Fruit fly (Drosophila melanogaster): Measurements from ENCODE around the gene CG7294.
A peak's percentile ranks its signal among the peaks of the same experiment; 100 is the strongest.

Gene CG7294

dm6 chr2L:10689221-10690034 lies at the start of gene CG7294:
Gene CG7294, minus strand, starts transcription at chr2L:10689271.
- TF ChIP-seq CG1620 (GFP tag; optimal IDR thresholded peaks at IDR 0.05) (no peak), CG7045 (GFP tag; optimal IDR thresholded peaks at IDR 0.05) (no peak), Hr96 (GFP tag; optimal IDR thresholded peaks at IDR 0.05) (no peak), CG11617 (GFP tag; optimal IDR thresholded peaks at IDR 0.05) (no peak), Crg-1 (GFP tag; optimal IDR thresholded peaks at IDR 0.05) (no peak), ovo (GFP tag; optimal IDR thresholded peaks at IDR 0.05) (no peak), Clk (GFP tag; optimal IDR thresholded peaks at IDR 0.05) (no peak), CG5204 (GFP tag; optimal IDR thresholded peaks at IDR 0.05) (no peak), CG14711 (tag; optimal IDR thresholded peaks at IDR 0.05) (no peak), Mnt (GFP tag; optimal IDR thresholded peaks at IDR 0.05) (no peak), tj (GFP tag; optimal IDR thresholded peaks at IDR 0.05) (no peak), pad (GFP tag; optimal IDR thresholded peaks at IDR 0.05) (no peak), CG33017 (tag; optimal IDR thresholded peaks at IDR 0.05) (no peak), CG7101 (tag; optimal IDR thresholded peaks at IDR 0.05) (no peak), cnc (optimal IDR thresholded peaks at IDR 0.05) (no peak), CG12768 (GFP tag; optimal IDR thresholded peaks at IDR 0.05) (no peak)

- TF ChIP-seq Clk (GFP tag; optimal IDR thresholded peaks at IDR 0.05): no peak
- peak; percentile 75 for TF ChIP-seq CG1620 (GFP tag; optimal IDR thresholded peaks at IDR 0.05)
- no peak for TF ChIP-seq CG33017 (tag; optimal IDR thresholded peaks at IDR 0.05)
- no peak for TF ChIP-seq kay (GFP tag; ENCODE audit: borderline replicate concordance)
- TF ChIP-seq tj (GFP tag; optimal IDR thresholded peaks at IDR 0.05): peak; percentile 75
- peak; percentile 38 for TF ChIP-seq CG14711 (tag; optimal IDR thresholded peaks at IDR 0.05)
- TF ChIP-seq pad (GFP tag; optimal IDR thresholded peaks at IDR 0.05): peak; percentile 31
- no peak for TF ChIP-seq cic (GFP tag; optimal IDR thresholded peaks at IDR 0.05)
- peak; percentile 59 for TF ChIP-seq Mnt (GFP tag; optimal IDR thresholded peaks at IDR 0.05)
- TF ChIP-seq toe (GFP tag; optimal IDR thresholded peaks at IDR 0.05): peak; percentile 65
- peak; percentile 0 for TF ChIP-seq CG12768 (GFP tag; optimal IDR thresholded peaks at IDR 0.05)
- TF ChIP-seq CG7045 (GFP tag; optimal IDR thresholded peaks at IDR 0.05): peak; percentile 10
- TF ChIP-seq cnc (optimal IDR thresholded peaks at IDR 0.05): no peak
- TF ChIP-seq Hr96 (GFP tag; optimal IDR thresholded peaks at IDR 0.05): peak; percentile 58
- TF ChIP-seq CG5204 (GFP tag; optimal IDR thresholded peaks at IDR 0.05): peak; percentile 58
- peak; percentile 30 for TF ChIP-seq Crg-1 (GFP tag; optimal IDR thresholded peaks at IDR 0.05)
- peak; percentile 78 for TF ChIP-seq CG11617 (GFP tag; optimal IDR thresholded peaks at IDR 0.05)
- no peak for TF ChIP-seq ovo (GFP tag; optimal IDR thresholded peaks at IDR 0.05)
- TF ChIP-seq CG7101 (tag; optimal IDR thresholded peaks at IDR 0.05): peak; percentile 33
- peak; percentile 97 for TF ChIP-seq bab1 (GFP tag; optimal IDR thresholded peaks at IDR 0.05)
These were observed 48.1 kb upstream of the CG7294 start, which contains the start of the genes Vha16-5 and CG12299 for dm6 chr2L:10736993-10737756. Gene Vha16-5, minus strand, starts transcription at chr2L:10737043. Gene CG12299, plus strand, starts transcription at chr2L:10737345.

DNA sequence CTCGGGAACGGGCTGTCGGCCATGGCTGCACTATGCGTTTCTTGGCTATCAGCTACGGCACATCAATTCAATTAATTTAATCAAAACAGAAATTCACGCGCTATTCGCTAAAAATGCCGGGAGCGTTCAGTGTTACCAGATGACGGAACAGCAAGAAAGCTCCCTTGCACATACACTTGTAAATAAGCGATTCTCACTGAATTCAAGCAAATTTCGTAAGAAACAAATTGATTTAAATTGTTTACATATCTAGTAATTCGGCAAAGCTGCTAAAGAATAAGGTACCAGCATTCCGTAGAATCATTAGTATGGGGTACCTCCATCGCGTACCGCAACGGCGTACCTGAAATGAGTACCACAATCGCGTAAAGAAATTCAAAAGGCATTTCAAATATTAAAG lies 46.9 kb upstream of the CG7294 start, which contains the start of gene Nup107:
TSS of gene Nup107 (minus strand) at position 149 of the 400 bp plus-strand sequence.
- TF ChIP-seq toe (GFP tag; optimal IDR thresholded peaks at IDR 0.05): no peak
- TF ChIP-seq ovo (GFP tag; optimal IDR thresholded peaks at IDR 0.05): no peak
- TF ChIP-seq CG12768 (GFP tag; optimal IDR thresholded peaks at IDR 0.05): no peak
- TF ChIP-seq CG5204 (GFP tag; optimal IDR thresholded peaks at IDR 0.05): no peak
- TF ChIP-seq cic (GFP tag; optimal IDR thresholded peaks at IDR 0.05): no peak

DNA sequence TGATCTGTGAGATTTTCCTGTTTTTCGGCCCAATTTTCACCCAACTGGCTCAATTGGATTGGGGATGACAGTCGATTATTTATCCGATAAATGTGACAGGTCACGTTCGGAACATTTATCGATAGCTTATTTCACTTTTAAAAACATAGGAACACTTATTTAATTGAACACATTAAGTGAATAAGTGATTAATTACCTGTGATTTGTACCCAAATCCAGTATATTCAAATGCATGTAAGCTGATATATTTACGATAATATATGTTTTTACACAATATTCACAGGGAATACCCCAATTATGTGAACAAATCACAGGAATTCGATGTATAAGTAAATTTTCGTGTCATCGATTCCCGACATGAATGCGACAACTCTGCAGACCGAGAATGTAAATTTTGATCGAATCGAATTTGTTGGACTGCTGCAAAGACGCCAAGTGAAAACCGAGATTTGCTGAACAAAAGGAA lies 43.3 kb upstream of the CG7294 start, which contains the start of the genes EMC3 and Dpy-30L1:
TSS of gene EMC3 (minus strand) at position 81 of the 466 bp plus-strand sequence.
TSS of gene Dpy-30L1 (plus strand) at position 311 of the 466 bp plus-strand sequence.
- TF ChIP-seq ovo (GFP tag; optimal IDR thresholded peaks at IDR 0.05) (no peak), cic (GFP tag; optimal IDR thresholded peaks at IDR 0.05) (no peak), toe (GFP tag; optimal IDR thresholded peaks at IDR 0.05) (peak; percentile 70), Crg-1 (GFP tag; optimal IDR thresholded peaks at IDR 0.05) (peak; percentile 43), pad (GFP tag; optimal IDR thresholded peaks at IDR 0.05) (peak; percentile 12), cnc (optimal IDR thresholded peaks at IDR 0.05) (no peak), Hr96 (GFP tag; optimal IDR thresholded peaks at IDR 0.05) (peak; percentile 53), CG12768 (GFP tag; optimal IDR thresholded peaks at IDR 0.05) (peak; percentile 20), kay (GFP tag; ENCODE audit: borderline replicate concordance) (no peak), CG14711 (tag; optimal IDR thresholded peaks at IDR 0.05) (peak; percentile 96), tj (GFP tag; optimal IDR thresholded peaks at IDR 0.05) (no peak), CG33017 (tag; optimal IDR thresholded peaks at IDR 0.05) (no peak), CG11617 (GFP tag; optimal IDR thresholded peaks at IDR 0.05) (peak; percentile 54), CG1620 (GFP tag; optimal IDR thresholded peaks at IDR 0.05) (peak; percentile 46), CG7101 (tag; optimal IDR thresholded peaks at IDR 0.05) (peak; percentile 41), CG7045 (GFP tag; optimal IDR thresholded peaks at IDR 0.05) (peak; percentile 2), Clk (GFP tag; optimal IDR thresholded peaks at IDR 0.05) (no peak), bab1 (GFP tag; optimal IDR thresholded peaks at IDR 0.05) (peak; percentile 79), Mnt (GFP tag; optimal IDR thresholded peaks at IDR 0.05) (peak; percentile 22), CG5204 (GFP tag; optimal IDR thresholded peaks at IDR 0.05) (peak; percentile 58)

- TF ChIP-seq CG5204 (GFP tag; optimal IDR thresholded peaks at IDR 0.05) (no peak), tj (GFP tag; optimal IDR thresholded peaks at IDR 0.05) (no peak), bab1 (GFP tag; optimal IDR thresholded peaks at IDR 0.05) (no peak), CG7045 (GFP tag; optimal IDR thresholded peaks at IDR 0.05) (no peak), toe (GFP tag; optimal IDR thresholded peaks at IDR 0.05) (no peak), Crg-1 (GFP tag; optimal IDR thresholded peaks at IDR 0.05) (no peak), Hr96 (GFP tag; optimal IDR thresholded peaks at IDR 0.05) (no peak), pad (GFP tag; optimal IDR thresholded peaks at IDR 0.05) (no peak), Clk (GFP tag; optimal IDR thresholded peaks at IDR 0.05) (no peak), CG12768 (GFP tag; optimal IDR thresholded peaks at IDR 0.05) (no peak), CG1620 (GFP tag; optimal IDR thresholded peaks at IDR 0.05) (no peak), CG11617 (GFP tag; optimal IDR thresholded peaks at IDR 0.05) (no peak), kay (GFP tag; ENCODE audit: borderline replicate concordance) (no peak), Mnt (GFP tag; optimal IDR thresholded peaks at IDR 0.05) (no peak), cic (GFP tag; optimal IDR thresholded peaks at IDR 0.05) (no peak), CG7101 (tag; optimal IDR thresholded peaks at IDR 0.05) (no peak), cnc (optimal IDR thresholded peaks at IDR 0.05) (no peak), ovo (GFP tag; optimal IDR thresholded peaks at IDR 0.05) (no peak), CG14711 (tag; optimal IDR thresholded peaks at IDR 0.05) (no peak), CG33017 (tag; optimal IDR thresholded peaks at IDR 0.05) (no peak)
These were observed 40.9 kb upstream of the CG7294 start, which contains the start of gene CG17118 for dm6 chr2L:10729955-10730354. Gene CG17118, plus strand, starts transcription at chr2L:10730255.
